Fruit fly (Drosophila melanogaster) whole organism, embryonic: Measurements from ENCODE around the gene AnxB9.

Experiments used
- CG10267 ChIP-seq: fragments of 200-800 bp; sonication (Bioruptor generic); optimal IDR thresholded peaks from 2 replicates; lab custom pipeline; 2018; ENCODE audit warnings: missing biosample characterization, mild to moderate bottlenecking, missing genetic modification characterization, moderate library complexity
- CG10366 ChIP-seq: fragments of 200-800 bp; sonication (Bioruptor generic); IDR thresholded peaks from 2 replicates; pipeline ENCODE4 v1.3.6; 2022; ENCODE audit warnings: missing biosample characterization, missing genetic modification characterization
- CG12236 ChIP-seq: fragments of 200-800 bp; sonication (Bioruptor generic); optimal IDR thresholded peaks from 2 replicates; lab custom pipeline; 2016; ENCODE audit warnings: missing biosample characterization, missing genetic modification characterization
- CG13424 ChIP-seq: fragments of 200-800 bp; sonication (Bioruptor generic); optimal IDR thresholded peaks from 2 replicates; lab custom pipeline; 2019; ENCODE audit warnings: missing biosample characterization, mild to moderate bottlenecking, missing genetic modification characterization, moderate library complexity
- CG13624 ChIP-seq: fragments of 200-800 bp; sonication (Bioruptor generic); optimal IDR thresholded peaks from 2 replicates; lab custom pipeline; 2016; ENCODE audit warnings: missing biosample characterization, missing genetic modification characterization
- CG14050 ChIP-seq: fragments of 200-800 bp; sonication (Bioruptor generic); IDR thresholded peaks from 3 replicates; pipeline ENCODE4 v1.3.6; 2022; ENCODE audit warnings: missing biosample characterization, missing genetic modification characterization
- CG17359 ChIP-seq: fragments of 200-800 bp; sonication (Bioruptor generic); optimal IDR thresholded peaks from 3 replicates; lab custom pipeline; 2018; ENCODE audit warnings: missing biosample characterization, mild to moderate bottlenecking, missing genetic modification characterization, moderate library complexity
- CG17802 ChIP-seq: fragments of 200-800 bp; sonication (Bioruptor generic); optimal IDR thresholded peaks from 2 replicates; lab custom pipeline; 2018; ENCODE audit warnings: missing biosample characterization, mild to moderate bottlenecking, missing genetic modification characterization, moderate library complexity
- CG30020 ChIP-seq: fragments of 200-800 bp; optimal IDR thresholded peaks from 2 replicates; lab custom pipeline; 2019; ENCODE audit warnings: missing biosample characterization, mild to moderate bottlenecking, missing genetic modification characterization, moderate library complexity
- CG30403 ChIP-seq: fragments of 200-800 bp; sonication (Bioruptor generic); optimal IDR thresholded peaks from 3 replicates; lab custom pipeline; 2016; ENCODE audit warnings: missing biosample characterization, missing genetic modification characterization
- CG3065 ChIP-seq: fragments of 200-800 bp; sonication (Bioruptor generic); optimal IDR thresholded peaks from 2 replicates; lab custom pipeline; 2016; ENCODE audit warnings: missing biosample characterization, missing genetic modification characterization
- CG33213 ChIP-seq: fragments of 200-800 bp; sonication (Bioruptor generic); optimal IDR thresholded peaks from 3 replicates; lab custom pipeline; 2016; ENCODE audit warnings: missing biosample characterization, missing genetic modification characterization
- CG34224 ChIP-seq: fragments of 200-800 bp; sonication (Bioruptor generic); IDR thresholded peaks from 3 replicates; pipeline ENCODE4 v1.3.6; 2022; ENCODE audit warnings: missing biosample characterization, missing genetic modification characterization; ENCODE audit not compliant: partially characterized antibody
- CG4328 ChIP-seq: fragments of 200-800 bp; sonication (Bioruptor generic); optimal IDR thresholded peaks from 3 replicates; lab custom pipeline; 2017; ENCODE audit warnings: missing biosample characterization, missing genetic modification reagents, missing genetic modification characterization
- CG5180 ChIP-seq: fragments of 200-800 bp; sonication (Bioruptor generic); optimal IDR thresholded peaks from 3 replicates; lab custom pipeline; 2017; ENCODE audit warnings: missing biosample characterization, missing genetic modification characterization, mild to moderate bottlenecking, moderate library complexity, missing genetic modification reagents
- CG6813 ChIP-seq: fragments of 200-800 bp; sonication (Bioruptor generic); optimal IDR thresholded peaks from 2 replicates; lab custom pipeline; 2017; ENCODE audit warnings: missing biosample characterization, missing genetic modification characterization, mild to moderate bottlenecking, moderate library complexity, missing genetic modification reagents
- CG7928 ChIP-seq: fragments of 200-800 bp; sonication (Bioruptor generic); optimal IDR thresholded peaks from 2 replicates; lab custom pipeline; 2017; ENCODE audit warnings: missing biosample characterization, mild to moderate bottlenecking, missing genetic modification characterization
- CG8290 ChIP-seq, 3 experiments: fragments of 200-800 bp; sonication (Bioruptor generic); optimal IDR thresholded peaks; 2 replicates each; lab custom pipeline; 2016 to 2019; ENCODE audit warnings: missing biosample characterization in 3 of 3, missing genetic modification characterization in 3 of 3, mild to moderate bottlenecking in 2 of 3, moderate library complexity in 1 of 3
- CG9437 ChIP-seq: fragments of 200-800 bp; sonication (Bioruptor generic); optimal IDR thresholded peaks from 2 replicates; lab custom pipeline; 2018; ENCODE audit warnings: missing biosample characterization, mild to moderate bottlenecking, missing genetic modification characterization
- Dip3 ChIP-seq: fragments of 200-800 bp; sonication (Bioruptor generic); optimal IDR thresholded peaks from 3 replicates; lab custom pipeline; 2016; ENCODE audit warnings: missing biosample characterization, missing genetic modification characterization
- HLH3B ChIP-seq: fragments of 200-800 bp; sonication (Bioruptor generic); IDR thresholded peaks from 2 replicates; pipeline ENCODE4 v1.3.6; 2022; ENCODE audit warnings: missing biosample characterization, missing genetic modification characterization
- HLH54F ChIP-seq: fragments of 200-800 bp; sonication (Bioruptor generic); optimal IDR thresholded peaks from 3 replicates; lab custom pipeline; 2016; ENCODE audit warnings: missing biosample characterization, missing genetic modification characterization
- Mad ChIP-seq: fragments of 200-800 bp; sonication (Bioruptor generic); optimal IDR thresholded peaks from 2 replicates; lab custom pipeline; 2016; ENCODE audit warnings: missing biosample characterization, missing genetic modification characterization
- NFAT ChIP-seq: fragments of 200-800 bp; sonication (Bioruptor generic); IDR thresholded peaks from 2 replicates; pipeline ENCODE4 v1.3.6; 2022; ENCODE audit warnings: missing biosample characterization, missing genetic modification characterization
- Sox102F ChIP-seq: fragments of 200-800 bp; sonication (Bioruptor generic); optimal IDR thresholded peaks from 2 replicates; lab custom pipeline; 2018; ENCODE audit warnings: missing biosample characterization, mild to moderate bottlenecking, missing genetic modification characterization, moderate library complexity
- Ssrp ChIP-seq: fragments of 200-800 bp; sonication (Bioruptor generic); optimal IDR thresholded peaks from 2 replicates; lab custom pipeline; 2018; ENCODE audit warnings: missing biosample characterization, mild to moderate bottlenecking, missing genetic modification characterization, moderate library complexity
- TFAM ChIP-seq: fragments of 200-800 bp; sonication (Bioruptor generic); optimal IDR thresholded peaks from 2 replicates; lab custom pipeline; 2017; ENCODE audit warnings: missing biosample characterization, missing genetic modification characterization, inconsistent platforms
- Trl ChIP-seq, 3 experiments: fragments of >200 bp in 2 of 3; fragments of 200-800 bp in 1 of 3; sonication (Bioruptor generic) in 1 of 3; optimal IDR thresholded peaks; 2 replicates in 1 of 3; 3 replicates in 2 of 3; lab custom pipeline; 2016 to 2017; ENCODE audit warnings: missing biosample characterization in 1 of 3, missing genetic modification characterization in 1 of 3
- Xbp1 ChIP-seq: fragments of 200-800 bp; sonication (Bioruptor generic); optimal IDR thresholded peaks from 3 replicates; lab custom pipeline; 2016; ENCODE audit warnings: missing biosample characterization, mild to moderate bottlenecking, missing genetic modification characterization
- chn ChIP-seq: fragments of 200-800 bp; sonication (Bioruptor generic); optimal IDR thresholded peaks from 2 replicates; lab custom pipeline; 2016; ENCODE audit warnings: missing biosample characterization, missing genetic modification characterization
- dmrt99B ChIP-seq: fragments of 200-800 bp; sonication (Bioruptor generic); optimal IDR thresholded peaks from 2 replicates; lab custom pipeline; 2018; ENCODE audit warnings: missing biosample characterization, mild to moderate bottlenecking, missing genetic modification characterization, moderate library complexity
- ems ChIP-seq: fragments of 200-800 bp; sonication (Bioruptor generic); optimal IDR thresholded peaks from 3 replicates; lab custom pipeline; 2016; ENCODE audit warnings: missing biosample characterization, missing genetic modification characterization
- exex ChIP-seq: fragments of 200-800 bp; sonication (Bioruptor generic); optimal IDR thresholded peaks from 4 replicates; lab custom pipeline; 2018; ENCODE audit warnings: missing biosample characterization, mild to moderate bottlenecking, missing genetic modification characterization, moderate library complexity
- fd102C ChIP-seq: fragments of 200-800 bp; sonication (Bioruptor generic); optimal IDR thresholded peaks from 2 replicates; lab custom pipeline; 2018; ENCODE audit warnings: missing biosample characterization, mild to moderate bottlenecking, missing genetic modification characterization, moderate library complexity
- fd3F ChIP-seq: fragments of 200-800 bp; sonication (Bioruptor generic); optimal IDR thresholded peaks from 2 replicates; lab custom pipeline; 2018; ENCODE audit warnings: missing biosample characterization, mild to moderate bottlenecking, missing genetic modification characterization, moderate library complexity
- ind ChIP-seq: fragments of 200-800 bp; sonication (Bioruptor generic); optimal IDR thresholded peaks from 3 replicates; lab custom pipeline; 2016; ENCODE audit warnings: missing biosample characterization, missing genetic modification characterization
- kni ChIP-seq: fragments of 200-800 bp; sonication (Bioruptor generic); optimal IDR thresholded peaks from 3 replicates; lab custom pipeline; 2017; ENCODE audit warnings: mild to moderate bottlenecking, missing biosample characterization, missing genetic modification reagents, missing genetic modification characterization
- nerfin-1 ChIP-seq: fragments of 200-800 bp; sonication (Bioruptor generic); optimal IDR thresholded peaks from 3 replicates; lab custom pipeline; 2019; ENCODE audit warnings: missing biosample characterization, mild to moderate bottlenecking, missing genetic modification characterization, moderate library complexity
- pb ChIP-seq: fragments of 200-800 bp; sonication (Bioruptor generic); optimal IDR thresholded peaks from 3 replicates; lab custom pipeline; 2016; ENCODE audit warnings: missing biosample characterization, missing genetic modification characterization
- pho ChIP-seq: fragments of 200-800 bp; sonication (Bioruptor generic); optimal IDR thresholded peaks from 2 replicates; lab custom pipeline; 2016; ENCODE audit warnings: missing biosample characterization, missing genetic modification characterization
- phol ChIP-seq: fragments of 200-800 bp; sonication (Bioruptor generic); optimal IDR thresholded peaks from 3 replicates; lab custom pipeline; 2018; ENCODE audit warnings: missing biosample characterization, mild to moderate bottlenecking, missing genetic modification characterization, moderate library complexity
- pzg ChIP-seq: fragments of 200-800 bp; sonication (Bioruptor generic); optimal IDR thresholded peaks from 3 replicates; lab custom pipeline; 2018; ENCODE audit warnings: missing biosample characterization, mild to moderate bottlenecking, missing genetic modification characterization, moderate library complexity
- sna ChIP-seq: fragments of 200-800 bp; sonication (Bioruptor generic); IDR thresholded peaks from 2 replicates; pipeline ENCODE4 v1.3.6; 2022; ENCODE audit warnings: missing biosample characterization, missing genetic modification characterization; ENCODE audit not compliant: partially characterized antibody
- tna ChIP-seq: fragments of 200-800 bp; sonication (Bioruptor generic); IDR thresholded peaks from 2 replicates; pipeline ENCODE4 v1.3.6; 2022; ENCODE audit warnings: missing biosample characterization, missing genetic modification characterization; ENCODE audit not compliant: partially characterized antibody
- trh ChIP-seq: fragments of 200-800 bp; sonication (Bioruptor generic); optimal IDR thresholded peaks from 2 replicates; lab custom pipeline; 2016; ENCODE audit warnings: missing biosample characterization, missing genetic modification characterization
- tx ChIP-seq: fragments of 200-800 bp; sonication (Bioruptor generic); optimal IDR thresholded peaks from 2 replicates; lab custom pipeline; 2016; ENCODE audit warnings: missing biosample characterization, missing genetic modification characterization
- wek ChIP-seq: fragments of 200-800 bp; sonication (Bioruptor generic); optimal IDR thresholded peaks from 3 replicates; lab custom pipeline; 2018; ENCODE audit warnings: missing biosample characterization, mild to moderate bottlenecking, missing genetic modification characterization, moderate library complexity
- z ChIP-seq: fragments of 200-800 bp; sonication (Bioruptor generic); IDR thresholded peaks from 3 replicates; pipeline ENCODE4 v1.3.6; 2022; ENCODE audit warnings: missing biosample characterization, missing genetic modification characterization

AnxB9 gene

DNA sequence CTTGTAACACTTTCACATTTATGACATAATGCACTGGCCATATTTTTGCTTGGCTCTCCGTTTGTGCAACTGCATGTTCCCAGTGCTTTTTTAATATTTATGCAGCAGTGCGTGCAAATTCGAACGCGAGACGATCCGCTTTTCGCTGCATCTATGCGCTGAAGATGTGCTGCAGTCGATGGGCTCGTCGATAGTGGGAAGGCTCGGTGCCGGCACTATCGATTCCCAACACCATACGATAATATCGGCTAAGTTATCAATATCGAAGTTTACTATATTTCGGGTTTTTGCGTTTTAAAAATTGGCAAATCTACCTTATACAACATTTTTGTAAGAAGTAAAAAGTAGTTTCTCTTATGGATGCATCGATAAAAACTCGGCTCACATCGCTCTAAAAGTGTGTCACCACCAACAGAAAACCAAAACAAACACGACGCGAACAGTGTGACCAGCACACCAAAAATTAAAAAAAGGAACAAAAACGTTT, 32.6 kb downstream of the AnxB9 start, which contains the start of gene RhoGAP93B (continued):
- TF ChIP-seq CG34224 (GFP tag; lab: Robert Waterston, UW), result peak; percentile 100
- peak; percentile 25 for TF ChIP-seq wek
- TF ChIP-seq tna (GFP tag; lab: Robert Waterston, UW), result peak; percentile 100
- TF ChIP-seq CG33213 (GFP tag; lab: Kevin White, UChicago), result peak; percentile 81
- TF ChIP-seq CG7928 (GFP tag; lab: Kevin White, UChicago), result peak; percentile 44
- peak; percentile 93 for TF ChIP-seq pho (GFP tag; lab: Kevin White, UChicago)
- peak; percentile 93 for TF ChIP-seq CG13624
- TF ChIP-seq kni, result peak; percentile 72
- peak; percentile 87 for TF ChIP-seq phol (tag; lab: Kevin White, UChicago)
- TF ChIP-seq sna (GFP tag; lab: Robert Waterston, UW), result peak; percentile 100
- TF ChIP-seq Trl (optimal IDR thresholded peaks at IDR 0.05; lab: Kevin White, UChicago), result no peak
- peak; percentile 86 for TF ChIP-seq Trl (GFP tag; optimal IDR thresholded peaks at IDR 0.05; lab: Kevin White, UChicago)
- TF ChIP-seq HLH3B, result peak; percentile 93
- peak; percentile 53 for TF ChIP-seq exex (tag; lab: Kevin White, UChicago)
- TF ChIP-seq CG10366, result peak; percentile 84
- TF ChIP-seq dmrt99B (tag; lab: Kevin White, UChicago), result no peak
- TF ChIP-seq CG3065, result peak; percentile 54
- TF ChIP-seq CG6813 (GFP tag; lab: Kevin White, UChicago), result peak; percentile 14
- no peak for TF ChIP-seq z (GFP tag; lab: Robert Waterston, UW)
- TF ChIP-seq CG12236, result peak; percentile 57
- peak; percentile 94 for TF ChIP-seq pzg (GFP tag; lab: Kevin White, UChicago)
- TF ChIP-seq CG8290 (GFP tag; optimal IDR thresholded peaks at IDR 0.05; lab: Kevin White, UChicago), result peak; percentile 76
- TF ChIP-seq CG8290 (tag; optimal IDR thresholded peaks at IDR 0.05; lab: Kevin White, UChicago), result peak in 1 of 2 experiments; percentile 13
- peak; percentile 85 for TF ChIP-seq CG13424 (tag; lab: Kevin White, UChicago)
- peak; percentile 79 for TF ChIP-seq trh (GFP tag; lab: Kevin White, UChicago)
- TF ChIP-seq fd3F (GFP tag; lab: Kevin White, UChicago), result peak; percentile 45
- peak; percentile 94 for TF ChIP-seq NFAT
- TF ChIP-seq Mad, result peak; percentile 85
- peak; percentile 92 for TF ChIP-seq Dip3 (GFP tag; lab: Kevin White, UChicago)
- TF ChIP-seq pb (GFP tag; lab: Kevin White, UChicago), result peak; percentile 88
- TF ChIP-seq CG5180 (GFP tag; lab: Kevin White, UChicago), result no peak
- TF ChIP-seq Xbp1 (GFP tag; lab: Kevin White, UChicago), result peak; percentile 84
- TF ChIP-seq Sox102F (GFP tag; lab: Kevin White, UChicago), result peak; percentile 82
- TF ChIP-seq chn (GFP tag; lab: Kevin White, UChicago), result peak; percentile 86
- peak; percentile 81 for TF ChIP-seq CG14050 (GFP tag; lab: Robert Waterston, UW)
- TF ChIP-seq CG30403 (GFP tag; lab: Kevin White, UChicago), result peak; percentile 81
- peak; percentile 37 for TF ChIP-seq TFAM (GFP tag; lab: Kevin White, UChicago)
- TF ChIP-seq Ssrp (tag; lab: Kevin White, UChicago), result peak; percentile 76
- TF ChIP-seq CG17802 (tag; lab: Kevin White, UChicago), result peak; percentile 49
- peak; percentile 86 for TF ChIP-seq ems (GFP tag; lab: Kevin White, UChicago)
- peak; percentile 37 for TF ChIP-seq CG9437 (GFP tag; lab: Kevin White, UChicago)
- peak; percentile 75 for TF ChIP-seq CG30020 (tag; lab: Kevin White, UChicago)
- peak; percentile 48 for TF ChIP-seq fd102C (GFP tag; lab: Kevin White, UChicago)
- TF ChIP-seq nerfin-1 (tag; lab: Kevin White, UChicago), result peak; percentile 82
- TF ChIP-seq CG17359 (tag; lab: Kevin White, UChicago), result peak; percentile 86
- peak; percentile 90 for TF ChIP-seq tx
- TF ChIP-seq HLH54F, result peak; percentile 95
- TF ChIP-seq CG10267 (tag; lab: Kevin White, UChicago), result peak; percentile 85
- peak; percentile 83 for TF ChIP-seq ind (GFP tag; lab: Kevin White, UChicago)
- TF ChIP-seq CG4328 (GFP tag; lab: Kevin White, UChicago), result peak; percentile 71
